Worm (Caenorhabditis elegans) whole organism, young adult: ENCODE data around the gene rpl-36.A.

ENCODE experiments used
- C17E4.6 ChIP-seq: fragments of 200-800 bp; sonication (Bioruptor generic); IDR thresholded peaks from 2 replicates; pipeline ENCODE4 v1.3.6; 2022; ENCODE audit warnings: missing genetic modification reagents, missing genetic modification characterization, missing compliant biosample characterization
- D2030.7 ChIP-seq: fragments of 200-800 bp; sonication (Bioruptor generic); IDR thresholded peaks from 2 replicates; pipeline ENCODE4 v1.3.6; 2022; ENCODE audit warnings: missing genetic modification reagents, missing genetic modification characterization, missing compliant biosample characterization
- F22D6.2 ChIP-seq: sonication (generic microtip); optimal IDR thresholded peaks from 2 replicates; lab custom pipeline; 2016; ENCODE audit warnings: mild to moderate bottlenecking, missing genetic modification characterization, missing compliant biosample characterization
- F23B12.7 ChIP-seq: sonication (generic microtip); optimal IDR thresholded peaks from 2 replicates; lab custom pipeline; 2017; ENCODE audit warnings: missing genetic modification characterization, mild to moderate bottlenecking, missing compliant biosample characterization, antibody characterized with exemption, moderate library complexity; ENCODE audit not compliant: insufficient read depth
- F49E8.2 ChIP-seq: sonication (generic microtip); optimal IDR thresholded peaks from 3 replicates; lab custom pipeline; 2017; ENCODE audit warnings: missing genetic modification characterization, mild to moderate bottlenecking, missing compliant biosample characterization, antibody characterized with exemption, moderate library complexity; ENCODE audit not compliant: insufficient read depth
- Y56A3A.18 ChIP-seq: fragments of 200-800 bp; sonication (Bioruptor generic); IDR thresholded peaks from 2 replicates; pipeline ENCODE4 v1.3.6; 2022; ENCODE audit warnings: missing genetic modification reagents, missing genetic modification characterization, missing compliant biosample characterization
- Y95B8A.8 ChIP-seq: fragments of 200-800 bp; sonication (Bioruptor generic); IDR thresholded peaks from 2 replicates; pipeline ENCODE4 v1.3.6; 2022; ENCODE audit warnings: missing genetic modification reagents, missing genetic modification characterization, missing compliant biosample characterization
- aptf-2 ChIP-seq: fragments of 200-800 bp; sonication (Bioruptor generic); conservative IDR thresholded peaks from 2 replicates; pipeline ENCODE4 v1.3.6; 2022; ENCODE audit warnings: missing genetic modification reagents, missing genetic modification characterization, missing compliant biosample characterization
- attf-3 ChIP-seq: fragments of 200-800 bp; sonication (Bioruptor generic); conservative IDR thresholded peaks from 2 replicates; pipeline ENCODE4 v1.3.6; 2022; ENCODE audit warnings: missing genetic modification reagents, missing genetic modification characterization, missing compliant biosample characterization
- attf-5 ChIP-seq: fragments of 200-800 bp; sonication (Bioruptor generic); optimal IDR thresholded peaks from 2 replicates; lab custom pipeline; 2018; ENCODE audit warnings: mild to moderate bottlenecking, missing genetic modification characterization, missing compliant biosample characterization
- bed-2 ChIP-seq: fragments of 200-800 bp; sonication (Bioruptor generic); IDR thresholded peaks from 2 replicates; pipeline ENCODE4 v1.3.6; 2022; ENCODE audit warnings: missing genetic modification reagents, missing genetic modification characterization, missing compliant biosample characterization
- ccch-3 ChIP-seq: fragments of 200-800 bp; sonication (Bioruptor generic); optimal IDR thresholded peaks from 2 replicates; lab custom pipeline; 2018; ENCODE audit warnings: mild to moderate bottlenecking, missing genetic modification characterization, missing compliant biosample characterization
- cebp-2 ChIP-seq: fragments of 200-800 bp; sonication (Bioruptor generic); IDR thresholded peaks from 2 replicates; pipeline ENCODE4 v1.3.6; 2022; ENCODE audit warnings: missing genetic modification characterization, missing compliant biosample characterization
- ceh-100 ChIP-seq: fragments of 200-800 bp; sonication (Bioruptor generic); IDR thresholded peaks from 2 replicates; pipeline ENCODE4 v1.3.6; 2022; ENCODE audit warnings: missing genetic modification reagents, missing genetic modification characterization, missing compliant biosample characterization
- ceh-91 ChIP-seq: fragments of 200-800 bp; sonication (Bioruptor generic); IDR thresholded peaks from 2 replicates; pipeline ENCODE4 v1.3.6; 2022; ENCODE audit warnings: missing genetic modification reagents, missing genetic modification characterization, missing compliant biosample characterization
- dox-1 ChIP-seq: fragments of 200-800 bp; sonication (Bioruptor generic); IDR thresholded peaks from 2 replicates; pipeline ENCODE4 v1.3.6; 2022; ENCODE audit warnings: missing genetic modification reagents, missing genetic modification characterization, missing compliant biosample characterization
- efl-1 ChIP-seq: fragments of 150-350 bp; optimal IDR thresholded peaks from 2 replicates; lab custom pipeline; 2014; ENCODE audit warnings: missing biosample characterization, missing genetic modification reagents, missing genetic modification characterization
- ekl-4 ChIP-seq: fragments of 200-800 bp; sonication (Bioruptor generic); IDR thresholded peaks from 2 replicates; pipeline ENCODE4 v1.3.6; 2022; ENCODE audit warnings: missing genetic modification reagents, missing genetic modification characterization, missing compliant biosample characterization
- hmg-1.2 ChIP-seq: fragments of 200-800 bp; sonication (Bioruptor generic); IDR thresholded peaks from 2 replicates; pipeline ENCODE4 v1.3.6; 2022; ENCODE audit warnings: missing genetic modification reagents, missing genetic modification characterization, missing compliant biosample characterization
- hsf-1 ChIP-seq: fragments of 200-800 bp; sonication (Bioruptor generic); IDR thresholded peaks from 2 replicates; pipeline ENCODE4 v1.3.6; 2022; ENCODE audit warnings: missing genetic modification reagents, missing genetic modification characterization, missing compliant biosample characterization
- lin-35 ChIP-seq, 3 experiments: fragments of 150-350 bp in 2 of 3; sonication (generic microtip) in 1 of 3; optimal IDR thresholded peaks; 2 replicates each; lab custom pipeline; 2014 to 2018; ENCODE audit warnings: missing biosample characterization in 3 of 3, missing genetic modification characterization in 3 of 3, missing genetic modification reagents in 3 of 3
- lin-40 ChIP-seq: sonication (generic microtip); optimal IDR thresholded peaks from 2 replicates; lab custom pipeline; 2016; ENCODE audit warnings: missing genetic modification characterization, mild to moderate bottlenecking, missing compliant biosample characterization, missing genotype, missing genetic modification reagents
- lin-54 ChIP-seq: fragments of 200-800 bp; sonication (Bioruptor generic); optimal IDR thresholded peaks from 2 replicates; lab custom pipeline; 2018; ENCODE audit warnings: mild to moderate bottlenecking, missing genetic modification characterization, missing compliant biosample characterization
- lsl-1 ChIP-seq: fragments of 200-800 bp; sonication (Bioruptor generic); optimal IDR thresholded peaks from 2 replicates; lab custom pipeline; 2018; ENCODE audit warnings: mild to moderate bottlenecking, missing genetic modification characterization, moderate library complexity, missing compliant biosample characterization
- madf-10 ChIP-seq: sonication (generic microtip); optimal IDR thresholded peaks from 2 replicates; lab custom pipeline; 2016; ENCODE audit warnings: mild to moderate bottlenecking, missing genetic modification characterization, missing compliant biosample characterization
- madf-3 ChIP-seq: fragments of 200-800 bp; sonication (Bioruptor generic); IDR thresholded peaks from 2 replicates; pipeline ENCODE4 v1.3.6; 2022; ENCODE audit warnings: missing genetic modification reagents, missing genetic modification characterization, missing compliant biosample characterization
- madf-6 ChIP-seq: fragments of 200-800 bp; sonication (Bioruptor generic); IDR thresholded peaks from 2 replicates; pipeline ENCODE4 v1.3.6; 2022; ENCODE audit warnings: missing genetic modification reagents, missing genetic modification characterization, missing compliant biosample characterization
- madf-8 ChIP-seq: fragments of 200-800 bp; sonication (Bioruptor generic); conservative IDR thresholded peaks from 2 replicates; pipeline ENCODE4 v1.3.6; 2022; ENCODE audit warnings: missing genetic modification reagents, missing genetic modification characterization, missing compliant biosample characterization
- mcd-1 ChIP-seq: fragments of 200-800 bp; sonication (Bioruptor generic); IDR thresholded peaks from 2 replicates; pipeline ENCODE4 v1.3.6; 2022; ENCODE audit warnings: missing genetic modification reagents, missing genetic modification characterization, missing compliant biosample characterization
- nfya-1 ChIP-seq: sonication (generic microtip); optimal IDR thresholded peaks from 2 replicates; lab custom pipeline; 2017; ENCODE audit warnings: antibody characterized with exemption, missing compliant biosample characterization, missing genetic modification characterization, borderline replicate concordance; ENCODE audit not compliant: insufficient read depth
- pbrm-1 ChIP-seq: fragments of 200-800 bp; sonication (Bioruptor generic); IDR thresholded peaks from 2 replicates; pipeline ENCODE4 v1.3.6; 2022; ENCODE audit warnings: missing genetic modification reagents, missing genetic modification characterization, missing compliant biosample characterization
- rec-8 ChIP-seq, 2 experiments: sonication (generic microtip); optimal IDR thresholded peaks; 2 replicates each; lab custom pipeline; 2016; ENCODE audit warnings: mild to moderate bottlenecking in 2 of 2, missing genetic modification characterization in 2 of 2, missing genetic modification reagents in 2 of 2, missing genotype in 2 of 2, missing biosample characterization in 1 of 2, missing compliant biosample characterization in 1 of 2, moderate library complexity in 1 of 2
- snpc-1.1 ChIP-seq: sonication (generic microtip); optimal IDR thresholded peaks from 2 replicates; lab custom pipeline; 2017; ENCODE audit warnings: missing genetic modification characterization, mild to moderate bottlenecking, missing compliant biosample characterization, antibody characterized with exemption, moderate library complexity, missing genotype, missing genetic modification reagents; ENCODE audit not compliant: insufficient read depth
- snpc-3.4 ChIP-seq: sonication (generic microtip); optimal IDR thresholded peaks from 2 replicates; lab custom pipeline; 2017; ENCODE audit warnings: missing genetic modification characterization, mild to moderate bottlenecking, missing compliant biosample characterization, antibody characterized with exemption, moderate library complexity, missing genotype, missing genetic modification reagents
- somi-1 ChIP-seq: fragments of 200-800 bp; sonication (Bioruptor generic); optimal IDR thresholded peaks from 2 replicates; lab custom pipeline; 2018; ENCODE audit warnings: mild to moderate bottlenecking, missing genetic modification characterization, missing compliant biosample characterization
- tlf-1 ChIP-seq: fragments of 200-800 bp; sonication (Bioruptor generic); optimal IDR thresholded peaks from 2 replicates; lab custom pipeline; 2018; ENCODE audit warnings: mild to moderate bottlenecking, missing genetic modification characterization, missing compliant biosample characterization
- xnd-1 ChIP-seq: sonication (generic microtip); optimal IDR thresholded peaks from 2 replicates; lab custom pipeline; 2016; ENCODE audit warnings: missing genotype, missing genetic modification reagents, missing genetic modification characterization, missing compliant biosample characterization
- ztf-18 ChIP-seq: sonication (generic microtip); optimal IDR thresholded peaks from 2 replicates; lab custom pipeline; 2016; ENCODE audit warnings: missing genotype, mild to moderate bottlenecking, missing genetic modification characterization, missing compliant biosample characterization
- ztf-26 ChIP-seq: sonication (generic microtip); optimal IDR thresholded peaks from 2 replicates; lab custom pipeline; 2017; ENCODE audit warnings: missing genetic modification characterization, missing compliant biosample characterization
- ztf-3 ChIP-seq: fragments of 200-800 bp; sonication (Bioruptor generic); optimal IDR thresholded peaks from 2 replicates; lab custom pipeline; 2018; ENCODE audit warnings: mild to moderate bottlenecking, missing genetic modification characterization, missing compliant biosample characterization

Gene rpl-36.A

ce11 chrII:11050678-11051077, 46.3 kb downstream of the rpl-36.A start (continued):
- TF ChIP-seq lin-40 (tag; lab: Kevin White, UChicago) (no peak), madf-10 (tag; lab: Kevin White, UChicago) (no peak), xnd-1 (peak; percentile 89), somi-1 (GFP tag; lab: Kevin White, UChicago) (no peak), F23B12.7 (tag; lab: Kevin White, UChicago) (no peak), ekl-4 (GFP tag; lab: Robert Waterston, UW) (0 out of 2 replicates have a peak, but pooled peaks have one; percentile 41), ceh-100 (GFP tag; lab: Robert Waterston, UW) (peak; percentile 60), ztf-3 (GFP tag; lab: Kevin White, UChicago) (no peak), attf-3 (peak; percentile 45; the same call in 1 of the 2 replicates), dox-1 (GFP tag; lab: Robert Waterston, UW) (peak; percentile 53; the same call in 1 of the 2 replicates), hsf-1 (0 out of 2 replicates have a peak, but pooled peaks have one; percentile 25), snpc-3.4 (tag; lab: Kevin White, UChicago) (peak; percentile 63), snpc-1.1 (tag; lab: Kevin White, UChicago) (peak; percentile 37), cebp-2 (GFP tag; lab: Robert Waterston, UW) (no peak), rec-8 (tag; optimal IDR thresholded peaks at IDR 0.05; lab: Kevin White, UChicago) (no peak), mcd-1 (GFP tag; lab: Robert Waterston, UW) (peak; percentile 61; the same call in 1 of the 2 replicates), madf-8 (GFP tag; lab: Robert Waterston, UW) (peak; percentile 94), C17E4.6 (GFP tag; lab: Robert Waterston, UW) (no peak), madf-6 (GFP tag; lab: Robert Waterston, UW) (peak; percentile 98), ccch-3 (GFP tag; lab: Kevin White, UChicago) (no peak), F49E8.2 (tag; lab: Kevin White, UChicago) (peak; percentile 81), pbrm-1 (GFP tag; lab: Robert Waterston, UW) (0 out of 2 replicates have a peak, but pooled peaks have one; percentile 9), D2030.7 (peak; percentile 84), ceh-91 (GFP tag; lab: Robert Waterston, UW) (peak; percentile 88), bed-2 (GFP tag; lab: Robert Waterston, UW) (no peak), Y95B8A.8 (GFP tag; lab: Robert Waterston, UW) (no peak), lsl-1 (GFP tag; lab: Kevin White, UChicago) (peak; percentile 99)

- TF ChIP-seq efl-1, result peak; percentile 33
- TF ChIP-seq F22D6.2, result no peak
- TF ChIP-seq lin-54 (GFP tag; lab: Kevin White, UChicago), result peak; percentile 55
- TF ChIP-seq madf-3 (GFP tag; lab: Robert Waterston, UW), result no peak
- TF ChIP-seq nfya-1, result no peak
- TF ChIP-seq Y56A3A.18 (GFP tag; lab: Robert Waterston, UW), result no peak
- TF ChIP-seq somi-1 (GFP tag; lab: Kevin White, UChicago), result no peak
- no peak for TF ChIP-seq tlf-1 (GFP tag; lab: Kevin White, UChicago)
- TF ChIP-seq hmg-1.2 (GFP tag; lab: Robert Waterston, UW), result peak; percentile 48; the same call in 1 of the 2 replicates
- peak; percentile 90 for TF ChIP-seq attf-3
- no peak for TF ChIP-seq ztf-26
- TF ChIP-seq ztf-18 (tag; lab: Kevin White, UChicago), result no peak
- TF ChIP-seq attf-5 (GFP tag; lab: Kevin White, UChicago), result peak; percentile 20
- peak in 1 of 3 experiments; percentile 54 for TF ChIP-seq lin-35 (GFP tag; optimal IDR thresholded peaks at IDR 0.05; lab: Kevin White, UChicago)
- TF ChIP-seq aptf-2 (GFP tag; lab: Robert Waterston, UW), result no peak
Observed at ce11 chrII:11049876-11050275, 47.1 kb downstream of the rpl-36.A start, which contains the start of the genes sdhd-1 and ilkp-1. TSS of gene sdhd-1 (minus strand) at chrII:11049913. TSS of gene ilkp-1 (plus strand) at chrII:11050255.
